Worm (Caenorhabditis elegans) whole organism, early embryonic: ENCODE measurements around the gene dph-1.

Source experiments
- B0310.2 ChIP-seq: sonication (generic microtip); optimal IDR thresholded peaks from 2 replicates; lab custom pipeline; 2016; ENCODE audit warnings: mild to moderate bottlenecking, missing genetic modification characterization, missing compliant biosample characterization
- ama-1 ChIP-seq: fragments of 150-350 bp; optimal IDR thresholded peaks from 2 replicates; lab custom pipeline; 2014
- ceh-13 ChIP-seq: fragments of 200-800 bp; sonication (Bioruptor generic); optimal IDR thresholded peaks from 2 replicates; lab custom pipeline; 2018; ENCODE audit warnings: mild to moderate bottlenecking, missing genetic modification characterization, missing compliant biosample characterization
- ceh-36 ChIP-seq: sonication (generic microtip); optimal IDR thresholded peaks from 2 replicates; lab custom pipeline; 2016; ENCODE audit warnings: missing genetic modification characterization, inconsistent platforms, missing compliant biosample characterization
- flt-1 ChIP-seq: fragments of 200-800 bp; sonication (Bioruptor generic); IDR thresholded peaks from 2 replicates; pipeline ENCODE4 v1.3.6; 2022; ENCODE audit warnings: missing genetic modification characterization, missing compliant biosample characterization
- hmbx-1 ChIP-seq: sonication (generic microtip); optimal IDR thresholded peaks from 2 replicates; lab custom pipeline; 2016; ENCODE audit warnings: mild to moderate bottlenecking, missing genetic modification characterization, missing compliant biosample characterization
- pes-1 ChIP-seq: fragments of 200-800 bp; sonication (Bioruptor generic); IDR thresholded peaks from 2 replicates; pipeline ENCODE4 v1.3.6; 2022; ENCODE audit warnings: missing genetic modification reagents, missing genetic modification characterization, missing compliant biosample characterization
- sea-1 ChIP-seq: fragments of 200-800 bp; sonication (Bioruptor generic); conservative IDR thresholded peaks from 2 replicates; pipeline ENCODE4 v1.3.6; 2022; ENCODE audit warnings: missing genetic modification characterization, missing compliant biosample characterization
- tbx-11 ChIP-seq: fragments of 200-800 bp; sonication (Bioruptor generic); IDR thresholded peaks from 2 replicates; pipeline ENCODE4 v1.3.6; 2022; ENCODE audit warnings: missing genetic modification characterization, missing compliant biosample characterization
- tbx-37 ChIP-seq: fragments of 200-800 bp; sonication (Bioruptor generic); conservative IDR thresholded peaks from 2 replicates; pipeline ENCODE4 v1.3.6; 2022; ENCODE audit warnings: missing genetic modification reagents, missing genetic modification characterization, missing compliant biosample characterization

DNA sequence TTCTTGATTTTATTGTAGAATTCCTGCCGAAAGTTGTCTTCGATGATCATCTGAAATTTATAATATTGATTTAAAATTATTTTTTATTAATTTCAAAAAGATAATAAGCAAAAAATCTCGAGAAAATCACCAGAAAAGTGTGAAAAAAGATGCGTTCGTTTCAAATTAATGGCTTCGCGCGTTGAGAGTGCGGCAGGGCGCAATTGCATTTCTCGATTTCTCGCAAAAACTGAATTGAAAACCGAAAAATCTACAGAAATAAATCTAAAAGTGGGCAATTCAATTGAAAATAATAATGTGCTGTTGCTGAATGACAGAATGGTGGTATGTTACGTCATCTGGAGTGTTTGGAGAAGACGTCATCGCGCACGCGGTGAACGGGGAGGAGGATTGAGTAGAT, 28.3 kb downstream of the dph-1 start, which contains the start of gene evl-18:
- no peak for TF ChIP-seq ceh-13
- TF ChIP-seq flt-1 (GFP tag; lab: Robert Waterston, UW) = no peak
- no peak for TF ChIP-seq tbx-11
- no peak for TF ChIP-seq hmbx-1 (tag; lab: Kevin White, UChicago)
- TF ChIP-seq B0310.2 = no peak
- TF ChIP-seq pes-1 (GFP tag; lab: Robert Waterston, UW) = no peak
- TF ChIP-seq ama-1 (lab: Kevin White, UChicago) = no peak
- TF ChIP-seq sea-1 (GFP tag; lab: Robert Waterston, UW) = no peak
- no peak for TF ChIP-seq tbx-37 (GFP tag; lab: Robert Waterston, UW)
- TF ChIP-seq ceh-36 (tag; lab: Kevin White, UChicago) = no peak
